Worm (Caenorhabditis elegans): ENCODE measurements around the gene T13C5.3.

T13C5.3 gene

ce11 chrX:6207687-6208088, 29.4 kb downstream of the T13C5.3 start, which contains the start of gene T13C5.6 (continued):
- TF ChIP-seq daf-19 (GFP tag; conservative IDR thresholded peaks at IDR 0.05) (peak; percentile 73), ctbp-1 (GFP tag; IDR thresholded peaks at IDR 0.05) (peak; percentile 95), T20F7.1 (GFP tag; optimal IDR thresholded peaks at IDR 0.05) (peak; percentile 75), madf-9 (GFP tag; conservative IDR thresholded peaks at IDR 0.05) (peak; percentile 84), zip-2 (tag; optimal IDR thresholded peaks at IDR 0.05) (peak; percentile 78), zag-1 (tag; optimal IDR thresholded peaks at IDR 0.05) (peak; percentile 30), nhr-41 (GFP tag; IDR thresholded peaks at IDR 0.05) (peak; percentile 67; the same call in 1 of the 2 replicates), set-16 (GFP tag; IDR thresholded peaks at IDR 0.05) (peak; percentile 73)

- TF ChIP-seq ceh-44 (GFP tag; IDR thresholded peaks at IDR 0.05) (no peak), zip-11 (GFP tag; IDR thresholded peaks at IDR 0.05) (no peak), lim-7 (GFP tag; IDR thresholded peaks at IDR 0.05) (no peak), php-3 (GFP tag; IDR thresholded peaks at IDR 0.05) (no peak), mxl-2 (GFP tag; conservative IDR thresholded peaks at IDR 0.05) (no peak), daf-8 (GFP tag; IDR thresholded peaks at IDR 0.05) (no peak), nhr-42 (GFP tag; IDR thresholded peaks at IDR 0.05) (no peak), tag-97 (GFP tag; IDR thresholded peaks at IDR 0.05) (no peak), nhr-11 (tag; optimal IDR thresholded peaks at IDR 0.05) (no peak), ceh-20 (GFP tag; IDR thresholded peaks at IDR 0.05) (no peak), fos-1 (tag; optimal IDR thresholded peaks at IDR 0.05) (no peak)
These were observed 30.1 kb downstream of the T13C5.3 start, which contains the start of gene C14F11.7 for ce11 chrX:6208463-6208862. C14F11.7 (minus strand) TSS chrX:6208563.

ce11 chrX:6211322-6211820, 33.1 kb downstream of the T13C5.3 start:
- TF ChIP-seq saeg-2 (GFP tag; IDR thresholded peaks at IDR 0.05) (no peak), unc-62 (GFP tag; optimal IDR thresholded peaks at IDR 0.05 in 1 of 2) (peak in 1 of 2 experiments; percentile 94), unc-62 (tag; optimal IDR thresholded peaks at IDR 0.05) (no peak)

DNA sequence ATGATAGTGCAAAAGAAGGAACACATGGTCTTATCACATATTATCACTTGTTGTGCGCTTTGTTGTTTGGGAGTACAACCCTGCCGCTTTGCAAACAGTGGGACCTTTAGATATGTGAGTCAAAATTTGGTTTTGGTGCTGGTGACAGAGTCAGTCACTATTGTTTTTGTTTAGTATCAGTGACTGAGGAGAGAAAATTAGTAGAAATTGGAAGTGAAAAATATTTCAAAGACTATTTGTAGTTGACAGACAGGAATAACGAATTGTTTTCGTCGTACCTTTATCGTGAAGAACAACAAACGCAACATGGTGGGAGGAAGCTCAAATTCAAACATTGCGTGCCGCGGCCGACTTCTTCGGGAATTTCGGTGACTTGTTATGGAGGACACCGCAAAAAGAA, 38.2 kb downstream of the T13C5.3 start, which contains the start of gene lrch-1:
TSS of gene lrch-1 (minus strand) at position 101 of the 400 bp plus-strand sequence.
- TF ChIP-seq ZK337.2 (GFP tag; IDR thresholded peaks at IDR 0.05) (no peak), aha-1 (tag) (peak; percentile 2)

DNA sequence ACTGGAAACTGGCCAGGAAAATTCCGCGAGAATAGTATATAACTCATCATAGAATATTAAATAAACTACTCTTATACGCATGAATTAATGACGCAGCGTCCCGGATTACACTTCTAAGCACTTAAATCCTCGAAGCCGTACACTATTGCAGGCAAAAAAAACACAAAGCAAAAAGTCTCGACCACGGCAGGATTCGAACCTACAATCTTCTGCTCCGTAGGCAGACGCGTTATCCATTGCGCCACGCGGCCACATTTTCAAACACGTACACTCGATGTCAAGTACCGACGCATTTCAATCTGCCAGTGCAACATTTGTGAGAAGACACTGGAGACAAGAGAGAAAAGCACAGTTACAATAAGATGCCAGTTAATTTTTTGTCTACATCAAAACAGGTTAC, 41.6 kb downstream of the T13C5.3 start:
- TF ChIP-seq nhr-25 (tag; optimal IDR thresholded peaks at IDR 0.05; ENCODE audit: borderline replicate concordance, insufficient read depth) (peak; percentile 24), ama-1 (optimal IDR thresholded peaks at IDR 0.05) (no peak), Y48G9A.11 (GFP tag; IDR thresholded peaks at IDR 0.05) (peak; percentile 61; the same call in 1 of the 2 replicates), gei-8 (GFP tag; optimal IDR thresholded peaks at IDR 0.05) (peak; percentile 43), hmg-1.1 (GFP tag; IDR thresholded peaks at IDR 0.05) (peak; percentile 73), ctbp-1 (GFP tag; IDR thresholded peaks at IDR 0.05) (peak; percentile 61), lim-7 (GFP tag; IDR thresholded peaks at IDR 0.05) (peak; percentile 83), D1046.2 (GFP tag; IDR thresholded peaks at IDR 0.05) (peak; percentile 83; the same call in 1 of the 2 replicates), dmd-8 (GFP tag; IDR thresholded peaks at IDR 0.05) (0 out of 2 replicates have a peak, but pooled peaks have one; percentile 63), madf-5 (GFP tag; IDR thresholded peaks at IDR 0.05) (0 out of 4 replicates have a peak, but pooled peaks have one; percentile 26 to 71), nhr-237 (tag; optimal IDR thresholded peaks at IDR 0.05) (no peak), dmd-6 (GFP tag; IDR thresholded peaks at IDR 0.05) (peak; percentile 34; the same call in 1 of the 2 replicates), F44E2.7 (GFP tag; IDR thresholded peaks at IDR 0.05) (peak; percentile 62; the same call in 1 of the 2 replicates), cey-2 (tag; optimal IDR thresholded peaks at IDR 0.05; ENCODE audit: borderline replicate concordance, insufficient read depth) (no peak), fos-1 (tag; optimal IDR thresholded peaks at IDR 0.05) (no peak), rbr-2 (tag; optimal IDR thresholded peaks at IDR 0.05) (peak; percentile 61), T20F7.1 (GFP tag; optimal IDR thresholded peaks at IDR 0.05) (peak; percentile 38), mep-1 (tag; optimal IDR thresholded peaks at IDR 0.05) (peak; percentile 71), zag-1 (tag; optimal IDR thresholded peaks at IDR 0.05) (no peak), ceh-44 (GFP tag; IDR thresholded peaks at IDR 0.05) (peak; percentile 76; the same call in 1 of the 2 replicates), ceh-20 (GFP tag; IDR thresholded peaks at IDR 0.05) (peak; percentile 57; the same call in 1 of the 2 replicates), T26A8.4 (GFP tag; IDR thresholded peaks at IDR 0.05) (peak; percentile 75), madf-9 (GFP tag; conservative IDR thresholded peaks at IDR 0.05) (peak; percentile 56), daf-12 (tag; optimal IDR thresholded peaks at IDR 0.05) (no peak), ceh-32 (tag; optimal IDR thresholded peaks at IDR 0.05; ENCODE audit: poor library complexity) (no peak), lsy-2 (tag; optimal IDR thresholded peaks at IDR 0.05) (peak in 1 of 2 experiments; percentile 37), nhr-6 (tag; optimal IDR thresholded peaks at IDR 0.05) (no peak)

Measured in whole organism, L4 larva.